Worm (Caenorhabditis elegans): ENCODE results near the gene glo-1.

The glo-1 gene

DNA sequence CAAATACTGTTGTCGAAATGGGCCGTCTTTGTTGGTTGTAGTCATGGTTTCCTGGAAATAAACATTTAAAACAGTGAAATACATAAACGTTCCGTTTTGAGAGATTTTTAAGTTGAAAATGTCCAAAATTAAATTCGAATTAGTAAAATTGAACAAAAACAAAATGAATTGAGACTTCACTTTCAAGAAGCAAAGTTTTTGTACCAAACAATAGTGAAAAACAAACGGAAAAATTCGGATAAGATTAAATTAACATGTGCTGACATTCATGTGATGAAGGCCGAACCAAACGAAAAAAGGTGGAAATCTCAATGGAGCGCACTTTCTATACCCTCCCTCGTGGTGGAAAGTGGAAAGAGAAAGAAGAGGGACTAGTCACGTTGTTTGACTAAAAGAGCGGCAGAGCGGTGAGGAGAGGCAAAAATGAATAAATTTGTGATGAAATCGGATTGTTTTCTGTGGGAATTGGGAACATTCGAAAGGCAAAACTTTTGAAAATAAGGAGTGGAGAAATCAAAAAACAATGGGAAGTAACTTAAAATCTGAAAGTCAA, 43.9 kb downstream of the glo-1 start, which contains the start of gene ipla-2 (continued):
- TF ChIP-seq nhr-67 (tag; optimal IDR thresholded peaks at IDR 0.05) (no peak), nhr-11 (tag; optimal IDR thresholded peaks at IDR 0.05) (no peak), jun-1 (tag; optimal IDR thresholded peaks at IDR 0.05) (peak; percentile 39), eor-1 (tag; optimal IDR thresholded peaks at IDR 0.05) (no peak), ama-1 (optimal IDR thresholded peaks at IDR 0.05) (peak; percentile 45), egl-5 (tag; optimal IDR thresholded peaks at IDR 0.05) (no peak), mml-1 (tag; optimal IDR thresholded peaks at IDR 0.05) (no peak), hmg-11 (tag; optimal IDR thresholded peaks at IDR 0.05) (peak; percentile 56)

DNA sequence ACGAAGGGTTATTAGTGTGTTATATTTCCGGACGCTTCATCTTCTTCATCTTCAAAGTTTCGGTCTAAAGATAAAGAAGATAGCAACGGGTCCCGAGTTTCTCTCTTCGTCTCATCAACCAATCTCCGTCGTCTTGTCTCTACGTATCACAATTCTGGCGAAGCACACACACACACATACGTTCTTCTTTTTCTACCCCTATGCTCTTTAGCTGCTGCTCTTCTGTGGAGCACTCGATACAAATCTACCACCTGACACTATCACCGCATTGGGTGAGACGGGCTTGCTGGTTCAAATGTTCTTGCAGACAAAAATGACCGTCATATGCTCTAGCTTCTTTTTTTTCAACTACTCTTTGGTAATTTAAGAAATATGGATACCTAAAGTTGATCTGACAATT, 49.6 kb downstream of the glo-1 start:
- TF ChIP-seq ztf-4 (tag; optimal IDR thresholded peaks at IDR 0.05) (no peak), mml-1 (tag; optimal IDR thresholded peaks at IDR 0.05) (no peak), nhr-67 (tag; optimal IDR thresholded peaks at IDR 0.05) (no peak), fos-1 (tag; optimal IDR thresholded peaks at IDR 0.05) (no peak), egl-27 (tag; optimal IDR thresholded peaks at IDR 0.05) (no peak), nhr-25 (tag; optimal IDR thresholded peaks at IDR 0.05) (no peak), nfya-1 (tag; optimal IDR thresholded peaks at IDR 0.05; ENCODE audit: insufficient read depth) (peak; percentile 32), unc-39 (tag; optimal IDR thresholded peaks at IDR 0.05) (no peak)

DNA sequence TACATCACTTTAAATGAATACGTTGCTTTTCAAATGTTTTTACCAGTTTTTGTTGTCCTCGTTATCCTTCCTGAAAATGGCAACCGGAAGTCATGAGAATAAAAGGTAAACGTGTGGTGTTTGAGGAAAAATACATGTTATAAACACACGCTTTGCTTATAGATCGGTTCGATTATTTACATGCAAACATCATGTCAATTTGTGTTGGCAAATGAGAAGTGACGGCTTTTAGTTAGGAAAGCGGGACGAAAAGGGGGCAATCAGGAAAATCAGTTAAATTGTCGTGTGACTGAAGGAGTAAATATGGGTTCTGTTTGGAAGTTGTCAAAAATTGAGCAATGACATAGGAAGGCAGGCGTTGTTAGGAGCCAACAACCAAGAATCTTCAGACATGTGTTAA, 50.8 kb downstream of the glo-1 start, which contains the start of gene rrc-1:
rrc-1 (minus strand) TSS at position 74 of the 400 bp plus-strand sequence.
- TF ChIP-seq lin-15B (tag; optimal IDR thresholded peaks at IDR 0.05) (no peak), aly-2 (tag; optimal IDR thresholded peaks at IDR 0.05) (no peak), skn-1 (tag; optimal IDR thresholded peaks at IDR 0.05) (no peak), fkh-2 (tag; optimal IDR thresholded peaks at IDR 0.05) (no peak), nhr-76 (tag; optimal IDR thresholded peaks at IDR 0.05) (no peak), jun-1 (tag; optimal IDR thresholded peaks at IDR 0.05) (no peak), ZK546.5 (tag; optimal IDR thresholded peaks at IDR 0.05) (no peak), mdl-1 (tag; optimal IDR thresholded peaks at IDR 0.05) (no peak), nhr-11 (tag; optimal IDR thresholded peaks at IDR 0.05) (no peak), pqm-1 (tag; optimal IDR thresholded peaks at IDR 0.05) (no peak), nhr-23 (tag; optimal IDR thresholded peaks at IDR 0.05) (no peak), ceh-9 (tag; optimal IDR thresholded peaks at IDR 0.05) (no peak), tbx-2 (tag; optimal IDR thresholded peaks at IDR 0.05) (no peak), lin-39 (tag; optimal IDR thresholded peaks at IDR 0.05) (no peak), elt-3 (tag; optimal IDR thresholded peaks at IDR 0.05) (no peak)

All from whole organism, L3 larva.